Fruit fly (Drosophila melanogaster) whole organism, adult: Measurements from ENCODE around the gene glec.
A peak's percentile ranks its signal among the peaks of the same experiment; 100 is the strongest.

Experiments
- CG11617 ChIP-seq: fragments of 200-800 bp; sonication (Bioruptor generic); optimal IDR thresholded peaks from 2 replicates; lab custom pipeline; 2017; ENCODE audit warnings: mild to moderate bottlenecking, missing biosample characterization, missing genetic modification reagents, missing genetic modification characterization
- CG12768 ChIP-seq: fragments of 200-800 bp; sonication (Bioruptor generic); optimal IDR thresholded peaks from 2 replicates; lab custom pipeline; 2017; ENCODE audit warnings: missing biosample characterization, missing genetic modification characterization, mild to moderate bottlenecking, moderate library complexity, missing genetic modification reagents
- CG1620 ChIP-seq: fragments of 200-800 bp; sonication (Bioruptor generic); optimal IDR thresholded peaks from 2 replicates; lab custom pipeline; 2016; ENCODE audit warnings: missing biosample characterization, missing genetic modification characterization
- CG33017 ChIP-seq: fragments of 200-800 bp; sonication (Bioruptor generic); optimal IDR thresholded peaks from 2 replicates; lab custom pipeline; 2018; ENCODE audit warnings: missing biosample characterization, mild to moderate bottlenecking, missing genetic modification characterization, moderate library complexity
- CG5204 ChIP-seq: fragments of 200-800 bp; sonication (Bioruptor generic); optimal IDR thresholded peaks from 2 replicates; lab custom pipeline; 2016; ENCODE audit warnings: missing biosample characterization, missing genetic modification characterization
- CG7045 ChIP-seq: fragments of 200-800 bp; sonication (Bioruptor generic); optimal IDR thresholded peaks from 2 replicates; lab custom pipeline; 2017; ENCODE audit warnings: missing biosample characterization, mild to moderate bottlenecking, missing genetic modification characterization
- CG7101 ChIP-seq: fragments of 200-800 bp; sonication (Bioruptor generic); optimal IDR thresholded peaks from 2 replicates; lab custom pipeline; 2018; ENCODE audit warnings: missing biosample characterization, mild to moderate bottlenecking, missing genetic modification characterization, moderate library complexity
- Clk ChIP-seq: fragments of 200-800 bp; sonication (Bioruptor generic); optimal IDR thresholded peaks from 2 replicates; lab custom pipeline; 2017; ENCODE audit warnings: missing biosample characterization, missing genetic modification characterization
- Hr96 ChIP-seq: fragments of 200-800 bp; sonication (Bioruptor generic); optimal IDR thresholded peaks from 2 replicates; lab custom pipeline; 2016; ENCODE audit warnings: missing biosample characterization, missing genetic modification characterization
- bab1 ChIP-seq: fragments of 200-800 bp; sonication (Bioruptor generic); optimal IDR thresholded peaks from 3 replicates; lab custom pipeline; 2019; ENCODE audit warnings: missing biosample characterization, mild to moderate bottlenecking, missing genetic modification characterization, moderate library complexity
- cnc ChIP-seq, 2 experiments: fragments of >200 bp; optimal IDR thresholded peaks; 2 replicates each; lab custom pipeline; 2017
- kay ChIP-seq: fragments of 200-800 bp; sonication (Bioruptor generic); peaks from one replicate; lab custom pipeline; 2016; ENCODE audit warnings: missing biosample characterization, missing genetic modification characterization, borderline replicate concordance
- toe ChIP-seq: fragments of 200-800 bp; sonication (Bioruptor generic); optimal IDR thresholded peaks from 2 replicates; lab custom pipeline; 2016; ENCODE audit warnings: missing biosample characterization, missing genetic modification characterization

DNA sequence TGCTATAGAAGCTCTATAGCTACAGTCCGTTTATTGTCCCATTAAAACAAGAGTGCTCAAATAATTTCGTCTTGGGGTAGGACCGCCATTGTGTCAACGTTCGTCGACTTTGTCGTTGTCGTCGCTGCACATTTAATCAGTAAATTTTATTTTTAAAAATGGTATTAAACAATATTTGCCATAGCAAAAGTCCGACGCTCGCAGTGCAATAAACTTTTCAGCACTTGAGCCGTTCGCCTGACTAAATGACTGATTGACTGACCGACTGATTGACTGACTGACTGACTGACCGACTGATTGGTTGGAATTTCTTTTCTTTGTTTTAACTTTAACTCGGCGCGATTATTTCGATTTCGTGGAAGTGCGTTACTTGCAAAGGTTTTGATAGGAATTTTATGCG lies 33.9 kb upstream of the glec start:
- no peak for TF ChIP-seq CG7101 (tag; lab: Kevin White, UChicago)
- TF ChIP-seq toe (GFP tag; lab: Kevin White, UChicago), result no peak
- no peak for TF ChIP-seq CG12768
- peak; percentile 65 for TF ChIP-seq kay (GFP tag; lab: Kevin White, UChicago)
- TF ChIP-seq CG5204 (GFP tag; lab: Kevin White, UChicago), result no peak
- TF ChIP-seq CG1620, result no peak
- no peak for TF ChIP-seq Clk
- no peak for TF ChIP-seq cnc (optimal IDR thresholded peaks at IDR 0.05; lab: Kevin White, UChicago)
- no peak for TF ChIP-seq bab1 (GFP tag; lab: Kevin White, UChicago)
- no peak for TF ChIP-seq CG7045 (GFP tag; lab: Kevin White, UChicago)
- TF ChIP-seq Hr96 (GFP tag; lab: Kevin White, UChicago), result no peak
- no peak for TF ChIP-seq CG33017 (tag; lab: Kevin White, UChicago)
- no peak for TF ChIP-seq CG11617
